Worm (Caenorhabditis elegans) whole organism, young adult: ENCODE results near the gene T19B10.12.

ENCODE experiments used
- B0261.1 ChIP-seq: sonication (generic microtip); optimal IDR thresholded peaks from 2 replicates; lab custom pipeline; 2016; ENCODE audit warnings: mild to moderate bottlenecking, missing genetic modification characterization, moderate library complexity, missing compliant biosample characterization
- D2030.7 ChIP-seq: fragments of 200-800 bp; sonication (Bioruptor generic); IDR thresholded peaks from 2 replicates; pipeline ENCODE4 v1.3.6; 2022; ENCODE audit warnings: missing genetic modification reagents, missing genetic modification characterization, missing compliant biosample characterization
- bed-1 ChIP-seq: fragments of 200-800 bp; sonication (Bioruptor generic); IDR thresholded peaks from 2 replicates; pipeline ENCODE4 v1.3.6; 2022; ENCODE audit warnings: missing genetic modification reagents, missing genetic modification characterization, missing compliant biosample characterization
- ccch-3 ChIP-seq: fragments of 200-800 bp; sonication (Bioruptor generic); optimal IDR thresholded peaks from 2 replicates; lab custom pipeline; 2018; ENCODE audit warnings: mild to moderate bottlenecking, missing genetic modification characterization, missing compliant biosample characterization
- cebp-2 ChIP-seq: fragments of 200-800 bp; sonication (Bioruptor generic); IDR thresholded peaks from 2 replicates; pipeline ENCODE4 v1.3.6; 2022; ENCODE audit warnings: missing genetic modification characterization, missing compliant biosample characterization
- egl-44 ChIP-seq: fragments of 200-800 bp; sonication (Bioruptor generic); IDR thresholded peaks from 2 replicates; pipeline ENCODE4 v1.3.6; 2022; ENCODE audit warnings: missing genetic modification reagents, missing genetic modification characterization, missing compliant biosample characterization
- gei-17 ChIP-seq: fragments of 200-800 bp; sonication (Bioruptor generic); optimal IDR thresholded peaks from 2 replicates; lab custom pipeline; 2018; ENCODE audit warnings: mild to moderate bottlenecking, missing genetic modification characterization, missing compliant biosample characterization
- hlh-12 ChIP-seq: sonication (generic microtip); optimal IDR thresholded peaks from 2 replicates; lab custom pipeline; 2016; ENCODE audit warnings: missing genetic modification characterization, missing compliant biosample characterization
- hsf-1 ChIP-seq: fragments of 200-800 bp; sonication (Bioruptor generic); IDR thresholded peaks from 2 replicates; pipeline ENCODE4 v1.3.6; 2022; ENCODE audit warnings: missing genetic modification reagents, missing genetic modification characterization, missing compliant biosample characterization
- let-526 ChIP-seq: fragments of 200-800 bp; sonication (Bioruptor generic); IDR thresholded peaks from 2 replicates; pipeline ENCODE4 v1.3.6; 2022; ENCODE audit warnings: missing genetic modification reagents, missing genetic modification characterization, missing compliant biosample characterization
- let-607 ChIP-seq, 2 experiments: fragments of 200-800 bp in 1 of 2; sonication (Bioruptor generic) in 1 of 2; sonication (generic microtip) in 1 of 2; optimal IDR thresholded peaks; 2 replicates each; lab custom pipeline; 2016 to 2018; ENCODE audit warnings: mild to moderate bottlenecking in 2 of 2, missing compliant biosample characterization in 2 of 2, missing genetic modification characterization in 2 of 2, moderate library complexity in 2 of 2, missing genotype in 1 of 2
- nfya-1 ChIP-seq: sonication (generic microtip); optimal IDR thresholded peaks from 2 replicates; lab custom pipeline; 2017; ENCODE audit warnings: antibody characterized with exemption, missing compliant biosample characterization, missing genetic modification characterization, borderline replicate concordance; ENCODE audit not compliant: insufficient read depth
- tbx-9 ChIP-seq: sonication (generic microtip); optimal IDR thresholded peaks from 2 replicates; lab custom pipeline; 2016; ENCODE audit warnings: borderline replicate concordance, missing genetic modification characterization, inconsistent platforms, missing compliant biosample characterization
- unc-62 ChIP-seq: fragments of 150-350 bp; optimal IDR thresholded peaks from 2 replicates; lab custom pipeline; 2014; ENCODE audit warnings: missing biosample characterization, missing genetic modification reagents, missing genetic modification characterization
- xnd-1 ChIP-seq: sonication (generic microtip); optimal IDR thresholded peaks from 2 replicates; lab custom pipeline; 2016; ENCODE audit warnings: missing genotype, missing genetic modification reagents, missing genetic modification characterization, missing compliant biosample characterization

T19B10.12 gene

DNA sequence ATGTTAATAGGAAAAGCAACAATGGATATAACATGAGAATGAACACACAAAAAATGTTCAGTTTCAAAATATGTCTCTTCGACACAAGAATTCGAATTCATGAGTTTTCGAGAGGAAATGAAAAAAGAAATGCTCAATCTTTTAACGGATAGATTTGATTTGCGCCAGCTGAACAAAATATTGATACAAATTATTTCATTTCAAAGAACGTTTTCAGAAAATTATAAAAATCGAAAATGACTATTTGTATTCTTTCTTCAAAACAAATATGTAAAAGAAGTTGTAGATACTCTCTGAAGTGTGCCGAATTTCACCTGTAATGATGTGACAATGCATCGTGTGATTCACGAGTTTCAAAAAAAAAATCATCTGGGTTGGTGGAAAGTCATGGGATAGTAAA lies 49.7 kb downstream of the T19B10.12 start, which contains the start of gene srh-47:
srh-47 (minus strand) TSS at position 101 of the 400 bp plus-strand sequence.
- TF ChIP-seq unc-62 (no peak), egl-44 (GFP tag; lab: Robert Waterston, UW) (no peak), D2030.7 (no peak), hsf-1 (GFP tag; lab: Robert Waterston, UW) (no peak), ccch-3 (no peak), bed-1 (no peak), tbx-9 (tag; lab: Kevin White, UChicago) (no peak), B0261.1 (tag; lab: Kevin White, UChicago) (no peak), let-607 (tag; optimal IDR thresholded peaks at IDR 0.05; lab: Kevin White, UChicago) (no peak), hlh-12 (tag; lab: Kevin White, UChicago) (no peak), gei-17 (GFP tag; lab: Kevin White, UChicago) (no peak), let-526 (GFP tag; lab: Robert Waterston, UW) (no peak), cebp-2 (GFP tag; lab: Robert Waterston, UW) (no peak), xnd-1 (tag; lab: Kevin White, UChicago) (no peak), nfya-1 (tag; lab: Kevin White, UChicago) (no peak)
